Fruit fly (Drosophila melanogaster) whole organism, wandering third instar larva: ENCODE data around the gene Cpsf73.

Source experiments
- Abd-B ChIP-seq: fragments of >200 bp; optimal IDR thresholded peaks from 2 replicates; lab custom pipeline; 2017; ENCODE audit warnings: missing biosample characterization, missing genetic modification characterization
- CG32264 ChIP-seq: fragments of 200-800 bp; sonication (Bioruptor generic); optimal IDR thresholded peaks from 2 replicates; lab custom pipeline; 2016; ENCODE audit warnings: missing biosample characterization, missing genetic modification characterization
- CG9705 ChIP-seq: fragments of 200-800 bp; sonication (Bioruptor generic); optimal IDR thresholded peaks from 2 replicates; lab custom pipeline; 2018; ENCODE audit warnings: missing biosample characterization, mild to moderate bottlenecking, missing genetic modification characterization
- CrebA ChIP-seq: fragments of 200-800 bp; sonication (Bioruptor generic); optimal IDR thresholded peaks from 2 replicates; lab custom pipeline; 2016; ENCODE audit warnings: missing biosample characterization, mild to moderate bottlenecking, missing genetic modification characterization, borderline replicate concordance
- Dfd ChIP-seq: fragments of >200 bp; optimal IDR thresholded peaks from 2 replicates; lab custom pipeline; 2017; ENCODE audit warnings: missing biosample characterization, missing genetic modification characterization
- Dif ChIP-seq: fragments of 200-275, 200-300 bp; sonication (Bioruptor generic); optimal IDR thresholded peaks from 2 replicates; lab custom pipeline; 2018; ENCODE audit warnings: missing biosample characterization, missing genetic modification characterization; ENCODE audit not compliant: partially characterized antibody
- GATAd ChIP-seq: sonication (Bioruptor generic); optimal IDR thresholded peaks from 2 replicates; lab custom pipeline; 2016; ENCODE audit warnings: missing biosample characterization, missing genetic modification characterization
- HLH106 ChIP-seq: fragments of 200-800 bp; optimal IDR thresholded peaks from 3 replicates; lab custom pipeline; 2019; ENCODE audit warnings: missing biosample characterization, mild to moderate bottlenecking, missing genetic modification characterization, moderate library complexity
- Hnf4 ChIP-seq: fragments of 200-800 bp; sonication (Bioruptor generic); optimal IDR thresholded peaks from 2 replicates; lab custom pipeline; 2016; ENCODE audit warnings: missing biosample characterization, mild to moderate bottlenecking, missing genetic modification characterization
- Hr78 ChIP-seq: fragments of >200 bp; optimal IDR thresholded peaks from 2 replicates; lab custom pipeline; 2017; ENCODE audit warnings: missing biosample characterization, missing genetic modification characterization
- Hr83 ChIP-seq: fragments of 200-300 bp; sonication (Bioruptor generic); optimal IDR thresholded peaks from 2 replicates; lab custom pipeline; 2016; ENCODE audit warnings: missing biosample characterization, mild to moderate bottlenecking, missing genetic modification characterization, moderate library complexity; ENCODE audit not compliant: poor library complexity, severe bottlenecking
- Jra ChIP-seq: sonication (Bioruptor generic); optimal IDR thresholded peaks from 2 replicates; lab custom pipeline; 2016; ENCODE audit warnings: missing biosample characterization, missing genetic modification characterization
- Mio ChIP-seq: sonication (Bioruptor generic); optimal IDR thresholded peaks from 2 replicates; lab custom pipeline; 2016; ENCODE audit warnings: missing biosample characterization, missing genetic modification characterization
- Myc ChIP-seq: fragments of >200 bp; optimal IDR thresholded peaks from 2 replicates; lab custom pipeline; 2017
- N ChIP-seq: fragments of >200 bp; optimal IDR thresholded peaks from 2 replicates; lab custom pipeline; 2018; ENCODE audit warnings: missing biosample characterization, missing external identifiers, missing genetic modification characterization
- OdsH ChIP-seq: fragments of 200-800 bp; sonication (Bioruptor generic); optimal IDR thresholded peaks from 2 replicates; lab custom pipeline; 2016; ENCODE audit warnings: missing biosample characterization, mild to moderate bottlenecking, missing genetic modification characterization
- Rel ChIP-seq, 2 experiments: fragments of 200-800 bp; sonication (Bioruptor generic) in 1 of 2; optimal IDR thresholded peaks; 2 replicates in 1 of 2; 3 replicates in 1 of 2; lab custom pipeline; 2016 to 2019; ENCODE audit warnings: mild to moderate bottlenecking in 2 of 2, missing biosample characterization in 2 of 2, missing genetic modification characterization in 2 of 2, moderate library complexity in 1 of 2
- Sp1 ChIP-seq: fragments of 200-800 bp; sonication (Bioruptor generic); optimal IDR thresholded peaks from 3 replicates; lab custom pipeline; 2019; ENCODE audit warnings: missing biosample characterization, mild to moderate bottlenecking, missing genetic modification characterization, moderate library complexity
- Vsx2 ChIP-seq: fragments of 200-300, 225-300 bp; sonication (Bioruptor generic); optimal IDR thresholded peaks from 2 replicates; lab custom pipeline; 2018; ENCODE audit warnings: missing biosample characterization, missing genetic modification characterization; ENCODE audit not compliant: partially characterized antibody
- br ChIP-seq: fragments of 200-800 bp; sonication (Bioruptor generic); optimal IDR thresholded peaks from 2 replicates; lab custom pipeline; 2016; ENCODE audit warnings: missing biosample characterization, missing genetic modification characterization
- brk ChIP-seq: fragments of 200-800 bp; sonication (Bioruptor generic); optimal IDR thresholded peaks from 2 replicates; lab custom pipeline; 2016; ENCODE audit warnings: missing biosample characterization, mild to moderate bottlenecking, missing genetic modification characterization
- dl ChIP-seq, 2 experiments: fragments of 175-275, 200-275 bp in 1 of 2; fragments of 200-275 bp in 1 of 2; sonication (Bioruptor generic); optimal IDR thresholded peaks; lab custom pipeline; 2018; ENCODE audit warnings: mild to moderate bottlenecking in 2 of 2, missing biosample characterization in 2 of 2, missing genetic modification characterization in 2 of 2, moderate library complexity in 2 of 2; ENCODE audit not compliant: partially characterized antibody in 2 of 2, insufficient read depth in 1 of 2
- dmrt93B ChIP-seq: fragments of 200-800 bp; sonication (Bioruptor generic); optimal IDR thresholded peaks from 2 replicates; lab custom pipeline; 2018; ENCODE audit warnings: missing biosample characterization, mild to moderate bottlenecking, missing genetic modification characterization
- dsf ChIP-seq: sonication (Bioruptor generic); optimal IDR thresholded peaks from 2 replicates; lab custom pipeline; 2016; ENCODE audit warnings: missing biosample characterization, missing genetic modification characterization, borderline replicate concordance
- ey ChIP-seq: fragments of 200-800 bp; sonication (Bioruptor generic); optimal IDR thresholded peaks from 2 replicates; lab custom pipeline; 2016; ENCODE audit warnings: missing biosample characterization, missing genetic modification characterization
- foxo ChIP-seq, 2 experiments: fragments of 200-800 bp; sonication (Bioruptor generic); optimal IDR thresholded peaks; 2 replicates in 1 of 2; 3 replicates in 1 of 2; lab custom pipeline; 2016 to 2017; ENCODE audit warnings: missing biosample characterization in 2 of 2, missing genetic modification characterization in 2 of 2
- fru ChIP-seq: fragments of 200-800 bp; sonication (Bioruptor generic); optimal IDR thresholded peaks from 3 replicates; lab custom pipeline; 2016; ENCODE audit warnings: missing biosample characterization, mild to moderate bottlenecking, missing genetic modification characterization
- h ChIP-seq: fragments of 200-800 bp; sonication (Bioruptor generic); optimal IDR thresholded peaks from 3 replicates; lab custom pipeline; 2016; ENCODE audit warnings: missing biosample characterization, mild to moderate bottlenecking, missing genetic modification characterization
- jim ChIP-seq: fragments of 175-275, 200-325 bp; sonication (Bioruptor generic); optimal IDR thresholded peaks from 2 replicates; lab custom pipeline; 2016; ENCODE audit warnings: missing biosample characterization, mild to moderate bottlenecking, missing genetic modification characterization
- lola ChIP-seq: fragments of >200 bp; optimal IDR thresholded peaks from 2 replicates; lab custom pipeline; 2017; ENCODE audit warnings: missing biosample characterization, missing genetic modification characterization
- pan ChIP-seq: fragments of >200 bp; optimal IDR thresholded peaks from 2 replicates; lab custom pipeline; 2017
- psq ChIP-seq: fragments of 200-800 bp; sonication (Bioruptor generic); optimal IDR thresholded peaks from 3 replicates; lab custom pipeline; 2017; ENCODE audit warnings: missing biosample characterization, mild to moderate bottlenecking, missing genetic modification characterization, moderate library complexity
- rgr ChIP-seq: fragments of 200-800 bp; sonication (Bioruptor generic); optimal IDR thresholded peaks from 3 replicates; lab custom pipeline; 2016; ENCODE audit warnings: missing biosample characterization, mild to moderate bottlenecking, missing genetic modification characterization
- sage ChIP-seq: fragments of 200-800 bp; sonication (Bioruptor generic); optimal IDR thresholded peaks from 2 replicates; lab custom pipeline; 2016; ENCODE audit warnings: missing biosample characterization, mild to moderate bottlenecking, missing genetic modification characterization
- sv ChIP-seq: fragments of 200-800 bp; sonication (Bioruptor generic); optimal IDR thresholded peaks from 3 replicates; lab custom pipeline; 2016; ENCODE audit warnings: missing biosample characterization, missing genetic modification characterization
- tai ChIP-seq: sonication (Bioruptor generic); optimal IDR thresholded peaks from 2 replicates; lab custom pipeline; 2016; ENCODE audit warnings: missing biosample characterization, missing genetic modification characterization
- usp ChIP-seq: fragments of >200 bp; optimal IDR thresholded peaks from 2 replicates; lab custom pipeline; 2017; ENCODE audit warnings: missing biosample characterization, missing genetic modification characterization
- woc ChIP-seq: sonication (Bioruptor generic); optimal IDR thresholded peaks from 2 replicates; lab custom pipeline; 2016; ENCODE audit warnings: missing biosample characterization, mild to moderate bottlenecking, missing genetic modification characterization

The Cpsf73 gene

dm6 chr3R:18658945-18659642 lies 4.3 kb downstream of the Cpsf73 start, which contains the start of the genes CG31224 and CstF64:
TSS of gene CG31224 (minus strand) at chr3R:18659309.
TSS of gene CstF64 (plus strand) at chr3R:18659618.
- TF ChIP-seq lola (GFP tag; lab: Kevin White, UChicago): no peak
- peak; percentile 78 for TF ChIP-seq OdsH
- peak; percentile 83 for TF ChIP-seq br (GFP tag; lab: Kevin White, UChicago)
- TF ChIP-seq woc (GFP tag; lab: Kevin White, UChicago): peak; percentile 90
- TF ChIP-seq CrebA: no peak
- TF ChIP-seq Vsx2 (GFP tag; lab: Kevin White, UChicago): no peak
- no peak for TF ChIP-seq dl (GFP tag; optimal IDR thresholded peaks at IDR 0.05; lab: Kevin White, UChicago; ENCODE audit: insufficient read depth in 1 of 2, partially characterized antibody in 2 of 2)
- TF ChIP-seq jim (GFP tag; lab: Kevin White, UChicago): no peak
- TF ChIP-seq N (GFP tag; lab: Kevin White, UChicago): peak; percentile 21
- peak; percentile 84 for TF ChIP-seq h (GFP tag; lab: Kevin White, UChicago)
- peak; percentile 78 for TF ChIP-seq dmrt93B (GFP tag; lab: Kevin White, UChicago)
- no peak for TF ChIP-seq Hr78 (GFP tag; lab: Kevin White, UChicago)
- peak; percentile 78 for TF ChIP-seq Sp1 (GFP tag; lab: Kevin White, UChicago)
- peak; percentile 82 for TF ChIP-seq sv (GFP tag; lab: Kevin White, UChicago)
- no peak for TF ChIP-seq tai (GFP tag; lab: Kevin White, UChicago)
- peak; percentile 51 for TF ChIP-seq Mio (GFP tag; lab: Kevin White, UChicago)
- no peak for TF ChIP-seq Dif (GFP tag; lab: Kevin White, UChicago)
- TF ChIP-seq GATAd: peak; percentile 84
- peak; percentile 96 for TF ChIP-seq psq (GFP tag; lab: Kevin White, UChicago)
- TF ChIP-seq foxo (GFP tag; optimal IDR thresholded peaks at IDR 0.05; lab: Kevin White, UChicago): peak; percentile 30 to 88
- TF ChIP-seq Myc: peak; percentile 97
- peak; percentile 84 for TF ChIP-seq HLH106 (tag; lab: Kevin White, UChicago)
- no peak for TF ChIP-seq Hnf4 (GFP tag; lab: Kevin White, UChicago)
- TF ChIP-seq rgr: peak; percentile 85
- peak; percentile 85 for TF ChIP-seq ey (GFP tag; lab: Kevin White, UChicago)
- no peak for TF ChIP-seq Hr83
- TF ChIP-seq brk (GFP tag; lab: Kevin White, UChicago): no peak
- no peak for TF ChIP-seq pan (lab: Kevin White, UChicago)
- TF ChIP-seq usp: no peak
- peak; percentile 85 for TF ChIP-seq fru (GFP tag; lab: Kevin White, UChicago)
- no peak for TF ChIP-seq Abd-B (GFP tag; lab: Kevin White, UChicago)
- peak; percentile 90 for TF ChIP-seq Jra (GFP tag; lab: Kevin White, UChicago)
- TF ChIP-seq dsf (GFP tag; lab: Kevin White, UChicago): peak; percentile 87
- TF ChIP-seq sage (GFP tag; lab: Kevin White, UChicago): peak; percentile 59
- TF ChIP-seq Dfd (GFP tag; lab: Kevin White, UChicago): no peak
- no peak for TF ChIP-seq Rel (GFP tag; optimal IDR thresholded peaks at IDR 0.05; lab: Kevin White, UChicago)
- peak; percentile 63 for TF ChIP-seq Rel (tag; optimal IDR thresholded peaks at IDR 0.05; lab: Kevin White, UChicago)
- TF ChIP-seq CG32264 (GFP tag; lab: Kevin White, UChicago): peak; percentile 82
- TF ChIP-seq CG9705 (GFP tag; lab: Kevin White, UChicago): peak; percentile 74

dm6 chr3R:18658380-18658944 lies 4.9 kb downstream of the Cpsf73 start:
- TF ChIP-seq OdsH: no peak
- TF ChIP-seq pan (lab: Kevin White, UChicago): no peak
- no peak for TF ChIP-seq h (GFP tag; lab: Kevin White, UChicago)
- no peak for TF ChIP-seq brk (GFP tag; lab: Kevin White, UChicago)
- TF ChIP-seq usp: no peak
- no peak for TF ChIP-seq Sp1 (GFP tag; lab: Kevin White, UChicago)
- no peak for TF ChIP-seq N (GFP tag; lab: Kevin White, UChicago)
- TF ChIP-seq Mio (GFP tag; lab: Kevin White, UChicago): no peak
- peak in 1 of 2 experiments; percentile 28 for TF ChIP-seq dl (GFP tag; optimal IDR thresholded peaks at IDR 0.05; lab: Kevin White, UChicago; ENCODE audit: insufficient read depth in 1 of 2, partially characterized antibody in 2 of 2)
- TF ChIP-seq psq (GFP tag; lab: Kevin White, UChicago): no peak
- no peak for TF ChIP-seq Jra (GFP tag; lab: Kevin White, UChicago)
- TF ChIP-seq Myc: no peak
- TF ChIP-seq sv (GFP tag; lab: Kevin White, UChicago): no peak
- TF ChIP-seq Rel (GFP tag; optimal IDR thresholded peaks at IDR 0.05; lab: Kevin White, UChicago): no peak
- no peak for TF ChIP-seq Rel (tag; optimal IDR thresholded peaks at IDR 0.05; lab: Kevin White, UChicago)
- TF ChIP-seq CG9705 (GFP tag; lab: Kevin White, UChicago): no peak
- TF ChIP-seq dsf (GFP tag; lab: Kevin White, UChicago): no peak
- peak; percentile 51 for TF ChIP-seq Dif (GFP tag; lab: Kevin White, UChicago)
- no peak for TF ChIP-seq br (GFP tag; lab: Kevin White, UChicago)
- no peak for TF ChIP-seq Hr78 (GFP tag; lab: Kevin White, UChicago)
- TF ChIP-seq lola (GFP tag; lab: Kevin White, UChicago): no peak
- TF ChIP-seq fru (GFP tag; lab: Kevin White, UChicago): no peak
- no peak for TF ChIP-seq HLH106 (tag; lab: Kevin White, UChicago)
- TF ChIP-seq Vsx2 (GFP tag; lab: Kevin White, UChicago): peak; percentile 96
- TF ChIP-seq CG32264 (GFP tag; lab: Kevin White, UChicago): no peak
